Worm (Caenorhabditis elegans) whole organism, L1 larva: ENCODE results near the gene F54E2.2.
A peak's percentile ranks its signal among the peaks of the same experiment; 100 is the strongest.

Experiments
- C04F5.9 ChIP-seq: sonication (generic microtip); optimal IDR thresholded peaks from 2 replicates; lab custom pipeline; 2016; ENCODE audit warnings: missing genetic modification characterization, missing compliant biosample characterization
- C34B4.2 ChIP-seq: sonication (generic microtip); optimal IDR thresholded peaks from 2 replicates; lab custom pipeline; 2017; ENCODE audit warnings: mild to moderate bottlenecking, missing genetic modification characterization, missing compliant biosample characterization
- F16B12.6 ChIP-seq: fragments of 150-350 bp; optimal IDR thresholded peaks from 2 replicates; lab custom pipeline; 2014; ENCODE audit warnings: missing biosample characterization, missing genetic modification characterization
- aha-1 ChIP-seq: fragments of 150-350 bp; optimal IDR thresholded peaks from 2 replicates; lab custom pipeline; 2014; ENCODE audit warnings: missing biosample characterization, missing genetic modification characterization
- alr-1 ChIP-seq: fragments of 200-800 bp; sonication (Bioruptor generic); optimal IDR thresholded peaks from 2 replicates; lab custom pipeline; 2018; ENCODE audit warnings: borderline replicate concordance, mild to moderate bottlenecking, missing genetic modification characterization, missing compliant biosample characterization
- ceh-63 ChIP-seq: fragments of 200-800 bp; sonication (Bioruptor generic); optimal IDR thresholded peaks from 2 replicates; lab custom pipeline; 2018; ENCODE audit warnings: mild to moderate bottlenecking, missing genetic modification characterization, missing compliant biosample characterization
- ceh-8 ChIP-seq: fragments of 200-800 bp; sonication (Bioruptor generic); optimal IDR thresholded peaks from 2 replicates; lab custom pipeline; 2018; ENCODE audit warnings: mild to moderate bottlenecking, missing genetic modification characterization, moderate library complexity, missing compliant biosample characterization
- ceh-82 ChIP-seq, 3 experiments: fragments of 150-350 bp in 1 of 3; sonication (generic microtip) in 2 of 3; optimal IDR thresholded peaks; 2 replicates each; lab custom pipeline; 2014 to 2017; ENCODE audit warnings: missing biosample characterization in 3 of 3, missing genetic modification characterization in 3 of 3
- ces-1 ChIP-seq: fragments of 150-350 bp; optimal IDR thresholded peaks from 2 replicates; lab custom pipeline; 2014; ENCODE audit warnings: missing biosample characterization, missing genetic modification reagents, missing genetic modification characterization
- dsc-1 ChIP-seq: sonication (generic microtip); optimal IDR thresholded peaks from 2 replicates; lab custom pipeline; 2016; ENCODE audit warnings: mild to moderate bottlenecking, missing genetic modification characterization, missing compliant biosample characterization
- efl-1 ChIP-seq, 4 experiments: fragments of 150-350 bp; optimal IDR thresholded peaks in 3 of 4; peaks in 1 of 4; 1 replicate in 1 of 4; 2 replicates in 3 of 4; lab custom pipeline; 2014; ENCODE audit warnings: missing biosample characterization in 2 of 4, missing genetic modification characterization in 2 of 4, missing genetic modification reagents in 2 of 4
- elt-2 ChIP-seq: sonication (generic microtip); optimal IDR thresholded peaks from 2 replicates; lab custom pipeline; 2016; ENCODE audit warnings: missing genetic modification characterization, mild to moderate bottlenecking, inconsistent platforms, missing compliant biosample characterization, missing genetic modification reagents
- fkh-10 ChIP-seq: sonication (generic microtip); optimal IDR thresholded peaks from 2 replicates; lab custom pipeline; 2017; ENCODE audit warnings: missing biosample characterization, missing genetic modification reagents, missing genetic modification characterization
- grh-1 ChIP-seq: fragments of 200-800 bp; sonication (Bioruptor generic); IDR thresholded peaks from 2 replicates; pipeline ENCODE4 v1.3.6; 2022; ENCODE audit warnings: missing genetic modification reagents, missing genetic modification characterization, missing compliant biosample characterization
- hlh-4 ChIP-seq: sonication (generic microtip); optimal IDR thresholded peaks from 2 replicates; lab custom pipeline; 2016; ENCODE audit warnings: mild to moderate bottlenecking, missing genetic modification characterization, missing compliant biosample characterization
- jun-1 ChIP-seq: fragments of 150-350 bp; optimal IDR thresholded peaks from 2 replicates; lab custom pipeline; 2014; ENCODE audit warnings: missing biosample characterization, missing genetic modification reagents, missing genetic modification characterization
- lin-35 ChIP-seq, 2 experiments: fragments of 150-350 bp; optimal IDR thresholded peaks; 2 replicates each; lab custom pipeline; 2014; ENCODE audit warnings: missing biosample characterization in 2 of 2, missing genetic modification characterization in 2 of 2, missing genetic modification reagents in 2 of 2
- lin-39 ChIP-seq: fragments of 150-350 bp; optimal IDR thresholded peaks from 2 replicates; lab custom pipeline; 2014; ENCODE audit warnings: missing biosample characterization, missing genetic modification reagents, missing genetic modification characterization
- lir-3 ChIP-seq: sonication (generic microtip); optimal IDR thresholded peaks from 2 replicates; lab custom pipeline; 2016; ENCODE audit warnings: mild to moderate bottlenecking, missing genetic modification characterization, moderate library complexity, missing compliant biosample characterization; ENCODE audit not compliant: poor library complexity
- mab-9 ChIP-seq: fragments of 200-800 bp; sonication (Bioruptor generic); IDR thresholded peaks from 2 replicates; pipeline ENCODE4 v1.3.6; 2022; ENCODE audit warnings: missing genetic modification reagents, missing genetic modification characterization, missing compliant biosample characterization
- mef-2 ChIP-seq: fragments of 150-350 bp; optimal IDR thresholded peaks from 2 replicates; lab custom pipeline; 2014; ENCODE audit warnings: missing biosample characterization, missing genetic modification characterization
- mep-1 ChIP-seq: fragments of 150-350 bp; optimal IDR thresholded peaks from 2 replicates; lab custom pipeline; 2014; ENCODE audit warnings: missing biosample characterization, missing genetic modification characterization
- nhr-11 ChIP-seq: fragments of 150-350 bp; optimal IDR thresholded peaks from 2 replicates; lab custom pipeline; 2014; ENCODE audit warnings: missing biosample characterization, missing genetic modification characterization
- nhr-19 ChIP-seq: fragments of 200-800 bp; sonication (Bioruptor generic); conservative IDR thresholded peaks from 2 replicates; pipeline ENCODE4 v1.3.6; 2022; ENCODE audit warnings: missing genetic modification characterization, missing compliant biosample characterization
- nhr-20 ChIP-seq: sonication (generic microtip); optimal IDR thresholded peaks from 2 replicates; lab custom pipeline; 2016; ENCODE audit warnings: mild to moderate bottlenecking, missing genetic modification characterization, missing compliant biosample characterization
- nhr-237 ChIP-seq: fragments of 150-350 bp; optimal IDR thresholded peaks from 2 replicates; lab custom pipeline; 2014; ENCODE audit warnings: missing biosample characterization, missing genetic modification characterization
- nhr-47 ChIP-seq: sonication (generic microtip); optimal IDR thresholded peaks from 2 replicates; lab custom pipeline; 2016; ENCODE audit warnings: mild to moderate bottlenecking, missing genetic modification characterization, moderate library complexity, missing compliant biosample characterization
- nhr-71 ChIP-seq: sonication (generic microtip); optimal IDR thresholded peaks from 2 replicates; lab custom pipeline; 2016; ENCODE audit warnings: mild to moderate bottlenecking, missing genetic modification characterization, moderate library complexity, missing compliant biosample characterization
- nhr-76 ChIP-seq: sonication (generic microtip); optimal IDR thresholded peaks from 2 replicates; lab custom pipeline; 2017; ENCODE audit warnings: missing biosample characterization, missing genetic modification characterization
- nhr-84 ChIP-seq: sonication (generic microtip); optimal IDR thresholded peaks from 2 replicates; lab custom pipeline; 2017; ENCODE audit warnings: missing biosample characterization, missing genetic modification characterization
- pax-3 ChIP-seq: fragments of 200-800 bp; sonication (Bioruptor generic); optimal IDR thresholded peaks from 2 replicates; lab custom pipeline; 2018; ENCODE audit warnings: mild to moderate bottlenecking, missing genetic modification characterization, moderate library complexity, missing compliant biosample characterization
- rnt-1 ChIP-seq: sonication (generic microtip); optimal IDR thresholded peaks from 2 replicates; lab custom pipeline; 2016; ENCODE audit warnings: mild to moderate bottlenecking, missing genetic modification characterization, moderate library complexity, missing compliant biosample characterization
- skn-1 ChIP-seq: fragments of 150-350 bp; optimal IDR thresholded peaks from 2 replicates; lab custom pipeline; 2014; ENCODE audit warnings: missing biosample characterization, missing genetic modification characterization
- snu-23 ChIP-seq: sonication (generic microtip); optimal IDR thresholded peaks from 2 replicates; lab custom pipeline; 2016; ENCODE audit warnings: missing genetic modification characterization, missing compliant biosample characterization
- sox-4 ChIP-seq: sonication (generic microtip); optimal IDR thresholded peaks from 2 replicates; lab custom pipeline; 2016; ENCODE audit warnings: missing genetic modification characterization, missing compliant biosample characterization
- sptf-1 ChIP-seq: fragments of 150-350 bp; optimal IDR thresholded peaks from 2 replicates; lab custom pipeline; 2014; ENCODE audit warnings: missing biosample characterization, missing genetic modification characterization
- sup-37 ChIP-seq: fragments of 200-800 bp; sonication (Bioruptor generic); optimal IDR thresholded peaks from 2 replicates; lab custom pipeline; 2018; ENCODE audit warnings: mild to moderate bottlenecking, missing genetic modification characterization, missing compliant biosample characterization
- tbx-2 ChIP-seq: sonication (generic microtip); optimal IDR thresholded peaks from 2 replicates; lab custom pipeline; 2016; ENCODE audit warnings: missing genetic modification characterization, missing compliant biosample characterization
- tlp-1 ChIP-seq: fragments of 150-350 bp; optimal IDR thresholded peaks from 2 replicates; lab custom pipeline; 2014; ENCODE audit warnings: missing biosample characterization, missing genetic modification characterization
- unc-30 ChIP-seq: sonication (generic microtip); optimal IDR thresholded peaks from 2 replicates; lab custom pipeline; 2017; ENCODE audit warnings: missing biosample characterization, missing genetic modification characterization
- unc-62 ChIP-seq: fragments of 150-350 bp; optimal IDR thresholded peaks from 2 replicates; lab custom pipeline; 2014; ENCODE audit warnings: missing biosample characterization, missing genetic modification reagents, missing genetic modification characterization
- unc-98 ChIP-seq: fragments of 200-800 bp; sonication (Bioruptor generic); IDR thresholded peaks from 2 replicates; pipeline ENCODE4 v1.3.6; 2022; ENCODE audit warnings: missing genetic modification characterization, missing compliant biosample characterization
- vab-15 ChIP-seq: sonication (generic microtip); optimal IDR thresholded peaks from 2 replicates; lab custom pipeline; 2017; ENCODE audit warnings: missing genotype, mild to moderate bottlenecking, missing genetic modification characterization, missing compliant biosample characterization
- ztf-11 ChIP-seq, 2 experiments: sonication (generic microtip); optimal IDR thresholded peaks; 2 replicates each; lab custom pipeline; 2016 to 2017; ENCODE audit warnings: missing genetic modification characterization in 2 of 2, missing biosample characterization in 1 of 2, missing compliant biosample characterization in 1 of 2

The F54E2.2 gene

DNA sequence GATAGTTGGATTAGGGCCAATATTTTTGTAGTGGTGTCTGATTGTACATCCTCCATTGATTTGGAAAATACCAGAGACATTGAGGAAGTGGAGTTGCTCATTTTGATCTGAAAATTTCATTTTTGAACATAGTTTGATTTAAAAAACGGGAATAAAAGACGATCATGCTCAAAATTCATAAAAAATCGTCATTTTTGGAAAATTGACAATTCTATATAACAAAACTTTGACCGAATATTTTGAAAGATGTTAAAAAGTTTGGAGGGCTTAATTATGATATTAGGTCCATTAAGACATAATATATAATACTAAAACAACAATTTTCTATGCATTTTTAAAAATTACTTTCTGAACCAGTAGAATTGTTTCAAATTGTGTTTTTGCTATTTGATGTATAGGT lies 36.6 kb upstream of the F54E2.2 start, which contains the start of gene srg-58:
Gene srg-58 (minus strand): TSS at position 101 of the 400 bp plus-strand sequence.
- TF ChIP-seq rnt-1 (no peak), hlh-4 (no peak), fkh-10 (GFP tag; lab: Kevin White, UChicago) (no peak), nhr-84 (no peak), mab-9 (no peak), grh-1 (GFP tag; lab: Robert Waterston, UW) (no peak), nhr-20 (no peak), unc-30 (tag; lab: Kevin White, UChicago) (no peak), lin-39 (tag; lab: Kevin White, UChicago) (no peak), lir-3 (tag; lab: Kevin White, UChicago) (no peak), alr-1 (tag; lab: Kevin White, UChicago) (no peak), elt-2 (tag; lab: Kevin White, UChicago) (no peak), nhr-47 (tag; lab: Kevin White, UChicago) (no peak), aha-1 (tag; lab: Kevin White, UChicago) (no peak), mef-2 (tag; lab: Kevin White, UChicago) (no peak), sox-4 (tag; lab: Kevin White, UChicago) (no peak), C34B4.2 (tag; lab: Kevin White, UChicago) (no peak), ceh-82 (tag; optimal IDR thresholded peaks at IDR 0.05; lab: Kevin White, UChicago) (no peak), efl-1 (optimal IDR thresholded peaks at IDR 0.05; lab: Kevin White, UChicago) (no peak), efl-1 (GFP tag; optimal IDR thresholded peaks at IDR 0.05 in 1 of 2; lab: Kevin White, UChicago) (no peak), tlp-1 (tag; lab: Kevin White, UChicago) (no peak)

DNA sequence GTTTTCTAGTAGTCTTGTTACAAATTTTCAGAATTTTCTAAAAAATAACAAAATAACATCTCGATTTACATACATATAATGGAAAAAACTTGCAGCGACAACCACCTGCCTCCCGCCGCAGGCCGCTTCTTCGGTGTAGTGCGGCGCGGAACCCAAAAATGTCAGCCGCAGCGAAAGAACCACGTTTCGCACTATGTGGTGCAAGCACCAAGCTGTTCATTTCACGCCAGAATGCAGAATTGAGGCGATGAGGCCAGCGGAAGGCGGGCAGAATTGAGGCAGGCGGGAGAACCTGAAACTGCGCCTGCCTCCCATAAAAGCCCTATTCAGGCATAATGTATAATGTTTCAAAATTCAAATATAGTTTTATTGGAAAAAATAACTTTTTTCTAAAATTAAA lies 34.6 kb upstream of the F54E2.2 start:
- TF ChIP-seq ztf-11 (tag; optimal IDR thresholded peaks at IDR 0.05; lab: Kevin White, UChicago) (no peak), nhr-71 (no peak), nhr-19 (GFP tag; lab: Robert Waterston, UW) (no peak), F16B12.6 (tag; lab: Kevin White, UChicago) (no peak), pax-3 (no peak), vab-15 (tag; lab: Kevin White, UChicago) (no peak), lin-39 (tag; lab: Kevin White, UChicago) (no peak), tlp-1 (tag; lab: Kevin White, UChicago) (no peak), unc-30 (tag; lab: Kevin White, UChicago) (no peak), tbx-2 (tag; lab: Kevin White, UChicago) (no peak), nhr-76 (tag; lab: Kevin White, UChicago) (no peak), nhr-237 (tag; lab: Kevin White, UChicago) (no peak), lin-35 (GFP tag; optimal IDR thresholded peaks at IDR 0.05; lab: Kevin White, UChicago) (no peak), ceh-63 (GFP tag; lab: Kevin White, UChicago) (no peak), ces-1 (GFP tag; lab: Kevin White, UChicago) (no peak), snu-23 (GFP tag; lab: Kevin White, UChicago) (no peak), hlh-4 (no peak), unc-62 (no peak)

DNA sequence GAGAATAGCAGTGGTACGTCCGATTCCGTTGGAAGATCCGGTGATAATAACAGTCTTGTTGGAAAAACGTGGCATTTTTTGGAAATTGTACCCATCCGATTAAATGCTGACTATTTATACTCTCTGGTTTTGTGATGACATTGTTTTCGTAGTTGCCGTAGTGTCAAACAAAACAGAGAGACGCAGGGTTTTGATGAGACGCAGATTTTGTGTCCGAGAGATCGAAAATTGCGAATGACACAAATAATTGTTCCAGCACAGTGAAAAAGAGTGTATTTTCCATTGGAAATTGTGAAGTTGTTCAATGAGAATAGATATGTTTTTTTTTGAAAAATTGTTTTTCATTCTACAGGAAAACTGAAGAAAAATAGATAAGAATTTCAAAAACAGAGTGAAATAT lies 33.0 kb upstream of the F54E2.2 start, which contains the start of gene R05D8.7:
Gene R05D8.7 (minus strand): TSS at position 104 of the 400 bp plus-strand sequence.
- TF ChIP-seq C04F5.9 (tag; lab: Kevin White, UChicago) (no peak), nhr-20 (peak; percentile 57), skn-1 (tag; lab: Kevin White, UChicago) (peak; percentile 32)

DNA sequence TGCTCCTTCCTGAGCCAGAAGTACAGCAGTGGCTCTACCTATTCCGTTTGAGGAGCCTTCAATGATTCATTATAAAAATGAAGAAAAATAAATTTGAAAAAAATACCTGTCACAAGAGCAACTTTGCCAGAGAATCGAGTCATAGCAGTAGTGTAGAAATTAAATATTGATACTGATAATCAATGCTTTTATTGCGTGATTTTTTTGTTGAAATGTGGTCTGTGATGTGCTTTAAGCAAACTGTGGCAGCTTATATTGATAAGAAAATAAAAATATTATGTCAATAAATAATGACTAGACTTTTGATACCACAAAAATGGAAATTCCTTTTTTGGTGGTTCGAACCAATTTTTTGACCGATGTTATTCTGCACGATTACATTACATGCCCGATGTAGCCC lies 31.0 kb upstream of the F54E2.2 start, which contains the start of gene dhs-14:
Gene dhs-14 (minus strand): TSS at position 149 of the 400 bp plus-strand sequence.
- TF ChIP-seq unc-30 (tag; lab: Kevin White, UChicago), result no peak
- TF ChIP-seq ztf-11 (tag; optimal IDR thresholded peaks at IDR 0.05; lab: Kevin White, UChicago), result no peak
- TF ChIP-seq nhr-20, result no peak
- peak; percentile 71 for TF ChIP-seq elt-2 (tag; lab: Kevin White, UChicago)
- peak in 1 of 2 experiments; percentile 21 for TF ChIP-seq lin-35 (GFP tag; optimal IDR thresholded peaks at IDR 0.05; lab: Kevin White, UChicago)
- no peak for TF ChIP-seq jun-1 (tag; lab: Kevin White, UChicago)
- TF ChIP-seq ceh-63 (GFP tag; lab: Kevin White, UChicago), result no peak
- TF ChIP-seq ceh-8 (GFP tag; lab: Kevin White, UChicago), result no peak
- no peak for TF ChIP-seq skn-1 (tag; lab: Kevin White, UChicago)
- TF ChIP-seq dsc-1 (tag; lab: Kevin White, UChicago), result no peak
- no peak for TF ChIP-seq aha-1 (tag; lab: Kevin White, UChicago)
- TF ChIP-seq unc-98 (GFP tag; lab: Robert Waterston, UW), result no peak
- TF ChIP-seq grh-1 (GFP tag; lab: Robert Waterston, UW), result no peak
- TF ChIP-seq nhr-11 (tag; lab: Kevin White, UChicago), result no peak
- no peak for TF ChIP-seq mep-1
- no peak for TF ChIP-seq sptf-1
- TF ChIP-seq sup-37 (GFP tag; lab: Kevin White, UChicago), result no peak
- TF ChIP-seq, all 84 proteins: peak for 2
